Fruit fly (Drosophila melanogaster) whole organism, pupa: ENCODE results near the gene trio.

Experiments used
- CG10348 ChIP-seq: fragments of 200-800 bp; sonication (Bioruptor generic); IDR thresholded peaks from 2 replicates; pipeline ENCODE4 v1.3.6; 2022; ENCODE audit warnings: missing biosample characterization, missing genetic modification characterization
- CG12605 ChIP-seq: fragments of 200-800 bp; sonication (Bioruptor generic); IDR thresholded peaks from 2 replicates; pipeline ENCODE4 v1.3.6; 2022; ENCODE audit warnings: missing biosample characterization, missing genetic modification characterization
- CG14655 ChIP-seq: fragments of 200-800 bp; sonication (Bioruptor generic); optimal IDR thresholded peaks from 3 replicates; lab custom pipeline; 2017; ENCODE audit warnings: mild to moderate bottlenecking, missing biosample characterization, missing genetic modification reagents, missing genetic modification characterization
- CG17806 ChIP-seq: fragments of 200-800 bp; sonication (Bioruptor generic); optimal IDR thresholded peaks from 2 replicates; lab custom pipeline; 2018; ENCODE audit warnings: missing biosample characterization, mild to moderate bottlenecking, missing genetic modification characterization, moderate library complexity
- CG32121 ChIP-seq: fragments of 200-800 bp; sonication (Bioruptor generic); IDR thresholded peaks from 2 replicates; pipeline ENCODE4 v1.3.6; 2022; ENCODE audit warnings: missing biosample characterization, missing genetic modification characterization
- CG8301 ChIP-seq: fragments of 200-800 bp; sonication (Bioruptor generic); optimal IDR thresholded peaks from 2 replicates; lab custom pipeline; 2018; ENCODE audit warnings: missing biosample characterization, mild to moderate bottlenecking, missing genetic modification characterization
- CG9948 ChIP-seq: fragments of 200-800 bp; sonication (Bioruptor generic); optimal IDR thresholded peaks from 2 replicates; lab custom pipeline; 2018; ENCODE audit warnings: missing biosample characterization, mild to moderate bottlenecking, missing genetic modification characterization, moderate library complexity
- D1 ChIP-seq: fragments of 200-800 bp; sonication (Bioruptor generic); optimal IDR thresholded peaks from 2 replicates; lab custom pipeline; 2018; ENCODE audit warnings: missing biosample characterization, mild to moderate bottlenecking, missing genetic modification characterization, moderate library complexity

DNA sequence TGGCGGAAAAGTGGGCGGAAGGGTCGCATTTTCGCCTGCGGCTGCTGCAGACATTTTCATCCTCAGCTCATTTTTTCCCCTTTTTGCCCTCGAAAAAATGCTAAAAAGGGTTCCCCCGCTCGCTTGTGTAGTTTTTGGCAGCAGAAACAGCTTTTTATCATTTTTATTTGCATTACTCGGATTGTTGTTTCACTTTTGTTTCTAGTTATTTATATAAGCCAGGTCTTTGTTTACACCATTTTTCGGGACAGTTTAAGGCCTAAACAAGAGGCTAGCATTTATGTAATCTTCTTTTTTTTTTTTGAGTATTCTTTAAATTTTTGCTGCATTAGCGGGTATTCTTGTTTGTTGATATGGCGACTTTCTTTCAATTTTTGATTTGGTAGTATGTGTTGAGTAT is 12.5 kb downstream of the trio start:
- TF ChIP-seq CG32121 (GFP tag; lab: Robert Waterston, UW) (no peak), CG17806 (tag; lab: Kevin White, UChicago) (no peak), CG14655 (no peak), CG10348 (GFP tag; lab: Robert Waterston, UW) (no peak), CG12605 (no peak), CG8301 (tag; lab: Kevin White, UChicago) (no peak), D1 (no peak), CG9948 (tag; lab: Kevin White, UChicago) (no peak)
